Worm (Caenorhabditis elegans): ENCODE measurements around the gene npr-20.

DNA sequence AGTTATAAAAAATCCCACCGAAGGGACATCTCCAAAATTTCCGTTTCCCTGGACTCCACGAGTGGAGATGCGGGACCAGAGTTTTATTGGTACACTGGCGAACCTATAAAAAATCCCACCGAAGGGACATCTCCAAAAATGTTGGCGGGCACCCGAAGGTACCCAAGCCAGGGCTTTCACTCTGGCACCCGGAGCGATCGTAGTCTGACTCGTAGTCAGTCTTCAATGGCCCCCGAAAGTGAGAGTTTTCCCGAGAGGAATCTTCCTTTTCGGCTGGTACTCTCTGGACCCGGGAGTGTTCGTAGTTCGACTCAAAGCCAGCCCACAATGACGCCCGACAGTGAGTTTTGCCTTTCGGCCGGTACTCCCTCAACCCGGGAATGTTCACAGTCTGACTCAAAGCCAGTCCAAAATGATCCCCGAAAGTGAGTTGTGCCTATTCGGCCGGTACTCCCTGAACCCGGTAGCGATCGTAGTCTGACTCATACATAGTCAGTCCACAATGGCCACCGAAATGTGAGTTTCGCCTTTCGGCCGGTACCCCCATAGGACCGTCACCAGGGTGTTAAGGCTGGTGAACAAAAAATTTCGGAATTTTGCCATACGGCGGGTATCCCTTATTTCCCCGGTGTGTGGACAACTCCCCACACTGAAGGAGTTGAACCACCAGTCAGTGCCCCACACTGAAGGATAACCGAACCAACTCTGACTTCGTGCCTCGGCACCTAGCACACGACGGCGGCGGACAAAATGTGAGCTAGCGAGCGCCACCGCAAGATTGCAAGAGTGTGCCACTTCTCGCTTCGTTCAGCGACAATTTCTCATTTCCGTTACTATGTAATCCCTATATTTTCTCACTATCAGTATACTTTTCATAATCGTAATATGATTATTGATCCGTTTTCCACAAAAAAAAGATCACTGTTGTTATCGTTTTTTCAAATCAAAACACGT, 12.3 kb upstream of the npr-20 start:
- TF ChIP-seq ref-1 (GFP tag; conservative IDR thresholded peaks at IDR 0.05) (no peak), tab-1 (GFP tag; IDR thresholded peaks at IDR 0.05) (no peak), T22C8.4 (GFP tag; IDR thresholded peaks at IDR 0.05) (0 out of 2 replicates have a peak, but pooled peaks have one; percentile 5), flt-1 (GFP tag; IDR thresholded peaks at IDR 0.05) (no peak), cog-1 (tag; optimal IDR thresholded peaks at IDR 0.05) (no peak), klf-2 (GFP tag; conservative IDR thresholded peaks at IDR 0.05) (no peak), ztf-29 (GFP tag; IDR thresholded peaks at IDR 0.05) (no peak)
